Fruit fly (Drosophila melanogaster): ENCODE measurements around the gene Ir10a.

Gene Ir10a

dm6 chrX:11326213-11326731 lies 15.3 kb upstream of the Ir10a start (continued):
- TF ChIP-seq Fer2 (tag; optimal IDR thresholded peaks at IDR 0.05) (peak; percentile 4), vfl (GFP tag; optimal IDR thresholded peaks at IDR 0.05) (no peak), CG12104 (GFP tag; optimal IDR thresholded peaks at IDR 0.05) (peak; percentile 55), salm (tag; optimal IDR thresholded peaks at IDR 0.05) (peak; percentile 64), ems (GFP tag; optimal IDR thresholded peaks at IDR 0.05) (peak; percentile 40), CG14710 (tag; optimal IDR thresholded peaks at IDR 0.05) (peak; percentile 46), Oli (tag; optimal IDR thresholded peaks at IDR 0.05) (peak; percentile 81), CG18599 (GFP tag; optimal IDR thresholded peaks at IDR 0.05) (peak; percentile 77), HHEX (GFP tag; optimal IDR thresholded peaks at IDR 0.05) (peak; percentile 70), chn (GFP tag; optimal IDR thresholded peaks at IDR 0.05) (peak; percentile 26), CG10543 (GFP tag; optimal IDR thresholded peaks at IDR 0.05) (peak; percentile 52), stwl (tag; optimal IDR thresholded peaks at IDR 0.05) (no peak), amos (GFP tag; IDR thresholded peaks at IDR 0.05; ENCODE audit: partially characterized antibody) (no peak; the same call in 1 of the 2 replicates), hth (optimal IDR thresholded peaks at IDR 0.05) (no peak), Ets97D (GFP tag; optimal IDR thresholded peaks at IDR 0.05) (no peak), gsb-n (tag; optimal IDR thresholded peaks at IDR 0.05) (no peak), crol (GFP tag; IDR thresholded peaks at IDR 0.05) (peak; percentile 86), ttk (GFP tag; IDR thresholded peaks at IDR 0.05) (peak; percentile 51), CG33213 (GFP tag; optimal IDR thresholded peaks at IDR 0.05) (peak; percentile 43), tll (GFP tag; optimal IDR thresholded peaks at IDR 0.05) (no peak), MBD-R2 (GFP tag; IDR thresholded peaks at IDR 0.05) (peak; percentile 44; the same call in 1 of the 2 replicates), ro (GFP tag; IDR thresholded peaks at IDR 0.05) (0 out of 2 replicates have a peak, but pooled peaks have one; percentile 14), ci (GFP tag; IDR thresholded peaks at IDR 0.05) (peak; percentile 69; the same call in 2 of the 3 replicates), CG12071 (GFP tag; optimal IDR thresholded peaks at IDR 0.05) (peak; percentile 63), HmgZ (tag; optimal IDR thresholded peaks at IDR 0.05) (peak; percentile 54), Doc3 (GFP tag; IDR thresholded peaks at IDR 0.05; ENCODE audit: partially characterized antibody) (no peak), CG6689 (GFP tag; IDR thresholded peaks at IDR 0.05) (peak; percentile 46), Neu2 (GFP tag; optimal IDR thresholded peaks at IDR 0.05; ENCODE audit: borderline replicate concordance) (no peak), CG8290 (GFP tag; optimal IDR thresholded peaks at IDR 0.05) (no peak), CG8290 (tag; optimal IDR thresholded peaks at IDR 0.05) (no peak), zfh1 (GFP tag; IDR thresholded peaks at IDR 0.05) (peak; percentile 36; the same call in 2 of the 3 replicates), CG10147 (GFP tag; optimal IDR thresholded peaks at IDR 0.05) (peak; percentile 65), en (GFP tag; optimal IDR thresholded peaks at IDR 0.05) (peak; percentile 60), hbn (GFP tag; IDR thresholded peaks at IDR 0.05; ENCODE audit: partially characterized antibody) (no peak), CG17829 (tag; optimal IDR thresholded peaks at IDR 0.05) (peak; percentile 48), CG16863 (GFP tag; optimal IDR thresholded peaks at IDR 0.05) (peak; percentile 54), MTF-1 (GFP tag; optimal IDR thresholded peaks at IDR 0.05; ENCODE audit: borderline replicate concordance) (no peak), Dip2 (GFP tag; IDR thresholded peaks at IDR 0.05) (no peak), Doc2 (GFP tag; IDR thresholded peaks at IDR 0.05) (0 out of 2 replicates have a peak, but pooled peaks have one; percentile 6), Abd-B (GFP tag; optimal IDR thresholded peaks at IDR 0.05) (peak; percentile 59), zf30C (GFP tag; optimal IDR thresholded peaks at IDR 0.05) (no peak), CG9932 (GFP tag; IDR thresholded peaks at IDR 0.05) (peak; percentile 56), ssp (GFP tag; IDR thresholded peaks at IDR 0.05) (no peak), br (optimal IDR thresholded peaks at IDR 0.05) (no peak)
